Fruit fly (Drosophila melanogaster) S2 (cell line): ENCODE measurements around the gene CG12017.
A peak's percentile ranks its signal among the peaks of the same experiment; 100 is the strongest.

ENCODE experiments used
- CG8478 ChIP-seq: fragments of >200 bp; optimal IDR thresholded peaks from 2 replicates; lab custom pipeline; 2018
- CTCF ChIP-seq, 2 experiments: fragments of >200 bp; optimal IDR thresholded peaks; 2 replicates each; lab custom pipeline; 2018

CG12017 gene

dm6 chr3L:3274463-3275177, 5.4 kb upstream of the CG12017 start:
- TF ChIP-seq CG8478 (lab: Kevin White, UChicago) (no peak), CTCF (optimal IDR thresholded peaks at IDR 0.05; lab: Kevin White, UChicago) (no peak)

- TF ChIP-seq CTCF (optimal IDR thresholded peaks at IDR 0.05; lab: Kevin White, UChicago) (peak; percentile 46 to 66), CG8478 (lab: Kevin White, UChicago) (no peak)
Measured at dm6 chr3L:3276930-3277329, 3.1 kb upstream of the CG12017 start.

- no peak for TF ChIP-seq CTCF (optimal IDR thresholded peaks at IDR 0.05; lab: Kevin White, UChicago)
- no peak for TF ChIP-seq CG8478 (lab: Kevin White, UChicago)
Measured at dm6 chr3L:3283264-3283663, 3.2 kb downstream of the CG12017 start.

- TF ChIP-seq CG8478 (lab: Kevin White, UChicago) = no peak
- no peak for TF ChIP-seq CTCF (optimal IDR thresholded peaks at IDR 0.05; lab: Kevin White, UChicago)
Measured at dm6 chr3L:3284900-3285299, 4.9 kb downstream of the CG12017 start.

DNA sequence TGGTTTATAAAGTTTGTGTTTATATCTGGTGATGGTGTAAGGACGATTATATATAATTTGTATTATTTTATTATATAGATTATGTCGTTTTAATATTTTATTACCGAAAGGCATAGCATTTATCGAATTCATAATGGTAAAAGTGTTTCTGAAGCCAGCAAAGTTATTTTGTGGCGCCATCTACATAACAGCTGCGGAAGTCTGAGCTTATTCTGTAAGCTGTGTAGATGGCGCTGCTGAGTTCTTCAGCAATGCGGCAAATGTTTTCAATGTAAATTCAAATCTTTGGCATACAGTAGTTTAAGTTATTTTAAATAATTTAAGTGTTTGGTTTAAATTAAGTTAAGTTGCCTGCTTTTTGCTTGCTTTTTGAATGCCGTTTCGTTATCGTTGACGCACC, 8.4 kb downstream of the CG12017 start:
- peak; percentile 75 to 90 for TF ChIP-seq CTCF (optimal IDR thresholded peaks at IDR 0.05; lab: Kevin White, UChicago)
- no peak for TF ChIP-seq CG8478 (lab: Kevin White, UChicago)

DNA sequence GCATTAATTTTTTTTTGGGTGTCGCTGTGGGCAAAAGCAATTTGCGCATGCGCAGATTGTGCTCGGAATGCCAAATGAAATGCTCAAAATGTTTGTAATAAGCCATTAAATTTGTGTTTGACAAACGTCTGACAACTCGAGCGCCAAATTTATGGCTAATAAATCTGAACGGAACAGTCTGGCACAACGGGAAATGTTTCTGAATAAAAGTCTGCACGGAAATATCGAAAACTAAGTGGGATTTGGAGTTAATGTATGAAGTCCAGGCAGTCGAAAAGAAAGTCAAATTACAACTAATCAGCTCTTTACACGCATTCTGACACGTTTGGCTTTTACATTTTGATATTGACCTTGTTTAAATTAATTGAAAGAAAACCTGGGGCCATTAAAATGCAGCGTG, 11.1 kb downstream of the CG12017 start, which contains the start of gene CG12009:
Gene CG12009, plus strand, starts transcription at position 301 of the 400 bp plus-strand sequence.
- no peak for TF ChIP-seq CTCF (optimal IDR thresholded peaks at IDR 0.05; lab: Kevin White, UChicago)
- TF ChIP-seq CG8478 (lab: Kevin White, UChicago) = no peak

dm6 chr3L:3300345-3300744, 20.3 kb downstream of the CG12017 start:
- no peak for TF ChIP-seq CG8478 (lab: Kevin White, UChicago)
- TF ChIP-seq CTCF (optimal IDR thresholded peaks at IDR 0.05; lab: Kevin White, UChicago) = no peak

dm6 chr3L:3301171-3301738, 21.2 kb downstream of the CG12017 start:
- TF ChIP-seq CTCF (optimal IDR thresholded peaks at IDR 0.05; lab: Kevin White, UChicago) = no peak
- no peak for TF ChIP-seq CG8478 (lab: Kevin White, UChicago)

DNA sequence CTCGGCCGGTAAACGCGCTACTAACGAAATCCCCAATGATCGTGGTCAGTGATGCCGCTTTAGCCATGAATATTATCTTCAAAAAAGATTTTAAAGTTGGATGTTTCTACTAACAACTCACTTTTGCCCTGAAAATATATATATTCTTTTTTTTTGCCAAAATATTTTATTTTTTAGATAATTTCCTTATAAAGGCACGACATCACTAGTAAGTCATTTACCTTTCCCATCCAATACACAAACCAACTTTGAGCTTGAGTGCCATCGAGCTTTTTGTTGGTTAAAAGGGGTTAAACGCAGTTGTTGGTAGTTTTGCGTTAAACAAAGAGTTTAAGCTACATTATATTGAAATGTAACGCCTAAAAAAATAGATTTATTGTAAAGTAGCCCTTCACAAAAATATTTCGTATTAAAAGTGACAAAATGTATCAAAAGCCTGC, 23.1 kb downstream of the CG12017 start, which contains the start of gene CG14968:
Gene CG14968, minus strand, starts transcription at position 26 of the 440 bp plus-strand sequence.
- no peak for TF ChIP-seq CTCF (optimal IDR thresholded peaks at IDR 0.05; lab: Kevin White, UChicago)
- no peak for TF ChIP-seq CG8478 (lab: Kevin White, UChicago)

DNA sequence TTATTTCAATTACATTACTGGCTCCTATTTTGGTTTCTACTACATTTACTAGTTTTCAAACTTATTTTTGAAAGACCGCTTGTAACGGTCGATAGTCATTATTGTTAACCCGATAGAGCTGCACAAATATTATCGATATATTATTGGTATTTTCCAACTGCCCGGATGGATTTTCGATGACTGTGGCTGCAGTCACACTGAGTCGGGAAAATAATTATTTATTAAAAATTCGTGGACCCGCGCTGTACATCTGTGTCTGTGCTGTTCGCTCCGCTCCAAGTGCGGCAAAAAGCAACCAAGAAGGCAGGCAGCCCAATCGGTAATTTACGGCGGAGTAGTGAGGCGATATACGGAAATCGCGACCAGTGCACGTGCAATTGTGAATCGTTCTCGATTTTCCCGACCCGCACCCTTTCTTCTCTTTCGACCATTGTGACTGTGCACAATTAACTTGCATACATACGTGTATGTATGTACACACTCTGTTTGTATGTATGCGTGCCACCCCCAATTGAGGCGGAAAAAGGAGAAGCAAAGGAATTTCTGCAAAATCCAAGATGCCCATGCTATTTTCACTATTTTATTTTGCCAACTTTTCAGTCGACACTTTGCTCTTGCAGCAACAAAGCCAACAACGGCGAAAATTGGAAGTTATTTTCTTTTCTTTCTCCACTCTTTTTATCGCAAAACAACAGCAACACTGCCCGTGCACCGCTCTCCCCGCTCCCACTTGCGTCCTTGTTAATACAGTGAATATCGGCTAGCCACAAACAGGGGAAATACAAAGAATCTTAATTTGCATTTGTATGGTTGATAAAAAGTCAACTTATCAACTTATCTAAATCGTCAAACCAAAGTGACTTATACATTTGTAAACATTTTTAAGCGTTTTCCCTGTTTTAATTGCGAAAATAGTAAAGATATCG, 23.8 kb downstream of the CG12017 start, which contains the start of gene ZnT63C:
Gene ZnT63C, plus strand, starts transcription at position 175 of the 926 bp plus-strand sequence.
- no peak for TF ChIP-seq CTCF (optimal IDR thresholded peaks at IDR 0.05; lab: Kevin White, UChicago)
- TF ChIP-seq CG8478 (lab: Kevin White, UChicago) = no peak

DNA sequence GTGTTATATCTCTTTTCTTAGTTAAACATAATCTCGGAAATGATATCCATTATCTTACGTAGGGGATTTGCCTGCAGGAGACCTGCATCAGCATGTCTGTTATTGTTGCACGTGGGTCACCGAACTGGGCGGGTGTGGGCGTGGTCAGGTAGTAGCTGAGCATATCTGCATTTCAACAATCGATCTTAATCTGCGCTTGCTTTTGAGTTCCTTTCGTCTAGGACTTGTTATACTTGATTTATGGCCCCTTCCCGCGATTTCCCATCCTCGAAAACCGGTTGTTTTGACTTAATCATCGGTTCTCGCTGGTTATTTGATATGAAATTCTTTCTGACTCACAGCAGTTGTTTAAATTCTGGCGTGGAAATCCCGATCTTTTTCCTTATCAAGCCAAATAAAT, 24.7 kb downstream of the CG12017 start:
- no peak for TF ChIP-seq CTCF (optimal IDR thresholded peaks at IDR 0.05; lab: Kevin White, UChicago)
- TF ChIP-seq CG8478 (lab: Kevin White, UChicago) = no peak

- no peak for TF ChIP-seq CTCF (optimal IDR thresholded peaks at IDR 0.05; lab: Kevin White, UChicago)
- TF ChIP-seq CG8478 (lab: Kevin White, UChicago) = no peak
Measured at dm6 chr3L:3305430-3305829, 25.4 kb downstream of the CG12017 start.

DNA sequence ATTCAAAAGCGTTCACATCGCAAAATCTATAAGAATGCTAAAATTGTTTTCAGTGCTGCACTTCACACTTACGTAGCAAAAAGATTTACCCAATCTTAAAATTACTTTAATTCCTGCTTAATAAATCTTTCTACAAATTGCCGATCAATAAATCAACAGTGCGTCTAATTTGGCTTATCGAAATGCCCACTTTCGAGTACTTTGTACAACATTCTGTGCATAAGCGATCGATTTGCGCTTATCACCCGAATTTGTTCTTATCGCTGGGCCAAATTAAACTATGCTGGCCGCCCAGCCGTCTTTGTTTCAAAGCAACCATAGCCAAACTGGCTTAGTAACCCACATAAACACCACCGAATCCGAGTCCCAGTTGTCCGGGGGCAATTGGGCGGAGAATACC, 26.5 kb downstream of the CG12017 start:
- TF ChIP-seq CTCF (optimal IDR thresholded peaks at IDR 0.05; lab: Kevin White, UChicago) (no peak), CG8478 (lab: Kevin White, UChicago) (no peak)

- TF ChIP-seq CG8478 (lab: Kevin White, UChicago) = no peak
- TF ChIP-seq CTCF (optimal IDR thresholded peaks at IDR 0.05; lab: Kevin White, UChicago) = no peak
Measured at dm6 chr3L:3307593-3307992, 27.6 kb downstream of the CG12017 start.
